Worm (Caenorhabditis elegans) whole organism, mixed stage, embryonic: Measurements from ENCODE around the gene F30H5.3.

Experiments used
- M03D4.4 ChIP-seq: sonication (generic microtip); optimal IDR thresholded peaks from 2 replicates; lab custom pipeline; 2017; ENCODE audit warnings: mild to moderate bottlenecking, missing genetic modification characterization, missing compliant biosample characterization
- ceh-39 ChIP-seq: fragments of 150-350 bp; optimal IDR thresholded peaks from 2 replicates; lab custom pipeline; 2014; ENCODE audit warnings: missing biosample characterization, missing genetic modification characterization
- ces-1 ChIP-seq: fragments of 150-350 bp; optimal IDR thresholded peaks from 2 replicates; lab custom pipeline; 2014; ENCODE audit warnings: missing biosample characterization, missing genetic modification reagents, missing genetic modification characterization
- elt-1 ChIP-seq: sonication (generic microtip); optimal IDR thresholded peaks from 2 replicates; lab custom pipeline; 2017; ENCODE audit warnings: missing genetic modification characterization, mild to moderate bottlenecking, missing compliant biosample characterization, antibody characterized with exemption, moderate library complexity, borderline replicate concordance; ENCODE audit not compliant: insufficient read depth
- flh-1 ChIP-seq: fragments of 200-800 bp; sonication (Bioruptor generic); optimal IDR thresholded peaks from 2 replicates; lab custom pipeline; 2018; ENCODE audit warnings: mild to moderate bottlenecking, missing genetic modification characterization, moderate library complexity, missing compliant biosample characterization
- lin-13 ChIP-seq: fragments of 150-350 bp; optimal IDR thresholded peaks from 2 replicates; lab custom pipeline; 2014; ENCODE audit warnings: missing biosample characterization, missing genetic modification characterization
- lin-32 ChIP-seq: fragments of 200-800 bp; sonication (Bioruptor generic); optimal IDR thresholded peaks from 2 replicates; lab custom pipeline; 2018; ENCODE audit warnings: mild to moderate bottlenecking, missing genetic modification characterization, missing compliant biosample characterization
- mab-5 ChIP-seq: fragments of 150-350 bp; optimal IDR thresholded peaks from 2 replicates; lab custom pipeline; 2014; ENCODE audit warnings: missing biosample characterization, missing genetic modification characterization
- mep-1 ChIP-seq: fragments of 150-350 bp; optimal IDR thresholded peaks from 2 replicates; lab custom pipeline; 2017; ENCODE audit warnings: missing biosample characterization, missing genetic modification reagents, missing genetic modification characterization, inconsistent platforms
- mls-2 ChIP-seq: sonication (generic microtip); optimal IDR thresholded peaks from 2 replicates; lab custom pipeline; 2016; ENCODE audit warnings: mild to moderate bottlenecking, missing genetic modification characterization, moderate library complexity, missing compliant biosample characterization
- nhr-2 ChIP-seq: fragments of 150-350 bp; optimal IDR thresholded peaks from 2 replicates; lab custom pipeline; 2014; ENCODE audit warnings: missing biosample characterization, missing genetic modification characterization
- nhr-28 ChIP-seq: fragments of 150-350 bp; optimal IDR thresholded peaks from 2 replicates; lab custom pipeline; 2014; ENCODE audit warnings: missing biosample characterization, missing genetic modification characterization
- nhr-76 ChIP-seq: sonication (generic microtip); optimal IDR thresholded peaks from 2 replicates; lab custom pipeline; 2017; ENCODE audit warnings: missing biosample characterization, missing genetic modification characterization
- pha-4 ChIP-seq: fragments of 150-350 bp; optimal IDR thresholded peaks from 2 replicates; lab custom pipeline; 2018; ENCODE audit warnings: missing biosample characterization, missing genetic modification reagents, missing genetic modification characterization
- unc-120 ChIP-seq: sonication (generic microtip); optimal IDR thresholded peaks from 2 replicates; lab custom pipeline; 2017; ENCODE audit warnings: missing genetic modification characterization, missing compliant biosample characterization; ENCODE audit not compliant: poor library complexity, severe bottlenecking
- unc-39 ChIP-seq: fragments of 150-350 bp; optimal IDR thresholded peaks from 2 replicates; lab custom pipeline; 2014; ENCODE audit warnings: missing biosample characterization, missing genetic modification characterization
- zip-8 ChIP-seq: fragments of 150-350 bp; optimal IDR thresholded peaks from 2 replicates; lab custom pipeline; 2014; ENCODE audit warnings: missing biosample characterization, missing genetic modification characterization

Gene F30H5.3

ce11 chrIII:471644-472401 lies 40.2 kb downstream of the F30H5.3 start, which contains the start of the genes magu-1 and nemp-1:
magu-1 (minus strand) TSS chrIII:471702.
nemp-1 (plus strand) TSS chrIII:472317.
- TF ChIP-seq mls-2 = no peak
- no peak for TF ChIP-seq M03D4.4 (tag; lab: Kevin White, UChicago)
- peak; percentile 25 for TF ChIP-seq ces-1 (GFP tag; lab: Kevin White, UChicago)
- no peak for TF ChIP-seq zip-8
- TF ChIP-seq nhr-2 (tag; lab: Kevin White, UChicago) = no peak
- no peak for TF ChIP-seq elt-1 (tag; lab: Kevin White, UChicago)
- TF ChIP-seq nhr-76 (tag; lab: Kevin White, UChicago) = no peak
- no peak for TF ChIP-seq ceh-39
- TF ChIP-seq nhr-28 (tag; lab: Kevin White, UChicago) = no peak

ce11 chrIII:463711-464110 lies 48.3 kb downstream of the F30H5.3 start, which contains the start of gene Y55B1BR.6:
Y55B1BR.6 (minus strand) TSS chrIII:463811.
- no peak for TF ChIP-seq lin-13 (tag; lab: Kevin White, UChicago)
- no peak for TF ChIP-seq mab-5
- no peak for TF ChIP-seq mep-1 (tag; lab: Kevin White, UChicago)
- TF ChIP-seq lin-32 (GFP tag; lab: Kevin White, UChicago) = no peak
- no peak for TF ChIP-seq elt-1 (tag; lab: Kevin White, UChicago)
- no peak for TF ChIP-seq M03D4.4 (tag; lab: Kevin White, UChicago)
- TF ChIP-seq unc-39 = no peak
- TF ChIP-seq mls-2 = no peak
- TF ChIP-seq unc-120 (tag; lab: Kevin White, UChicago) = no peak
- no peak for TF ChIP-seq pha-4 (tag; lab: Kevin White, UChicago)

- TF ChIP-seq flh-1 (GFP tag; lab: Kevin White, UChicago) (no peak), ces-1 (GFP tag; lab: Kevin White, UChicago) (peak; percentile 16)
These were observed 56.2 kb downstream of the F30H5.3 start for ce11 chrIII:455793-456192.
